Worm (Caenorhabditis elegans): ENCODE results near the gene srh-34.

srh-34 gene

ce11 chrV:477664-478212 is 31.3 kb upstream of the srh-34 start, which contains the start of gene nhr-55:
nhr-55 (plus strand) TSS chrV:478162.
- TF ChIP-seq flt-1 (GFP tag; IDR thresholded peaks at IDR 0.05) (no peak), T22C8.4 (GFP tag; IDR thresholded peaks at IDR 0.05) (no peak), ref-1 (GFP tag; conservative IDR thresholded peaks at IDR 0.05) (no peak), ztf-29 (GFP tag; IDR thresholded peaks at IDR 0.05) (no peak), ztf-23 (GFP tag; IDR thresholded peaks at IDR 0.05) (no peak), cog-1 (tag; optimal IDR thresholded peaks at IDR 0.05) (no peak), klf-2 (GFP tag; conservative IDR thresholded peaks at IDR 0.05) (no peak), med-1 (GFP tag; optimal IDR thresholded peaks at IDR 0.05; ENCODE audit: insufficient read depth) (no peak), tab-1 (GFP tag; IDR thresholded peaks at IDR 0.05) (no peak)

ce11 chrV:474516-474915 is 28.0 kb upstream of the srh-34 start, which contains the start of gene nhr-99:
nhr-99 (plus strand) TSS chrV:474778.
- TF ChIP-seq ztf-23 (GFP tag; IDR thresholded peaks at IDR 0.05), result no peak
- TF ChIP-seq tab-1 (GFP tag; IDR thresholded peaks at IDR 0.05), result no peak
- no peak for TF ChIP-seq cog-1 (tag; optimal IDR thresholded peaks at IDR 0.05)
- TF ChIP-seq ref-1 (GFP tag; conservative IDR thresholded peaks at IDR 0.05), result no peak
- TF ChIP-seq klf-2 (GFP tag; conservative IDR thresholded peaks at IDR 0.05), result no peak
- TF ChIP-seq med-1 (GFP tag; optimal IDR thresholded peaks at IDR 0.05; ENCODE audit: insufficient read depth), result no peak
- no peak for TF ChIP-seq flt-1 (GFP tag; IDR thresholded peaks at IDR 0.05)
- no peak for TF ChIP-seq ztf-29 (GFP tag; IDR thresholded peaks at IDR 0.05)
- TF ChIP-seq T22C8.4 (GFP tag; IDR thresholded peaks at IDR 0.05), result no peak

ce11 chrV:472589-472988 is 26.1 kb upstream of the srh-34 start, which contains the start of gene srt-31:
srt-31 (plus strand) TSS chrV:472889.
- TF ChIP-seq ztf-29 (GFP tag; IDR thresholded peaks at IDR 0.05) (no peak), T22C8.4 (GFP tag; IDR thresholded peaks at IDR 0.05) (no peak), ztf-23 (GFP tag; IDR thresholded peaks at IDR 0.05) (no peak), med-1 (GFP tag; optimal IDR thresholded peaks at IDR 0.05; ENCODE audit: insufficient read depth) (no peak), klf-2 (GFP tag; conservative IDR thresholded peaks at IDR 0.05) (no peak), cog-1 (tag; optimal IDR thresholded peaks at IDR 0.05) (no peak), tab-1 (GFP tag; IDR thresholded peaks at IDR 0.05) (no peak), flt-1 (GFP tag; IDR thresholded peaks at IDR 0.05) (no peak), ref-1 (GFP tag; conservative IDR thresholded peaks at IDR 0.05) (no peak)

- TF ChIP-seq ztf-29 (GFP tag; IDR thresholded peaks at IDR 0.05) (no peak), ztf-23 (GFP tag; IDR thresholded peaks at IDR 0.05) (no peak), ref-1 (GFP tag; conservative IDR thresholded peaks at IDR 0.05) (no peak), T22C8.4 (GFP tag; IDR thresholded peaks at IDR 0.05) (no peak), tab-1 (GFP tag; IDR thresholded peaks at IDR 0.05) (no peak), cog-1 (tag; optimal IDR thresholded peaks at IDR 0.05) (no peak), flt-1 (GFP tag; IDR thresholded peaks at IDR 0.05) (no peak), med-1 (GFP tag; optimal IDR thresholded peaks at IDR 0.05; ENCODE audit: insufficient read depth) (no peak), klf-2 (GFP tag; conservative IDR thresholded peaks at IDR 0.05) (no peak)
Observed at ce11 chrV:468460-468859, 22.0 kb upstream of the srh-34 start, which contains the start of gene srbc-57. srbc-57 (minus strand) TSS chrV:468560.

- no peak for TF ChIP-seq ztf-23 (GFP tag; IDR thresholded peaks at IDR 0.05)
- no peak for TF ChIP-seq flt-1 (GFP tag; IDR thresholded peaks at IDR 0.05)
- no peak for TF ChIP-seq tab-1 (GFP tag; IDR thresholded peaks at IDR 0.05)
- no peak for TF ChIP-seq ref-1 (GFP tag; conservative IDR thresholded peaks at IDR 0.05)
- no peak for TF ChIP-seq klf-2 (GFP tag; conservative IDR thresholded peaks at IDR 0.05)
- no peak for TF ChIP-seq T22C8.4 (GFP tag; IDR thresholded peaks at IDR 0.05)
- TF ChIP-seq med-1 (GFP tag; optimal IDR thresholded peaks at IDR 0.05; ENCODE audit: insufficient read depth), result no peak
- no peak for TF ChIP-seq ztf-29 (GFP tag; IDR thresholded peaks at IDR 0.05)
- no peak for TF ChIP-seq cog-1 (tag; optimal IDR thresholded peaks at IDR 0.05)
Observed at ce11 chrV:467507-467906, 21.0 kb upstream of the srh-34 start.

- no peak for TF ChIP-seq klf-2 (GFP tag; conservative IDR thresholded peaks at IDR 0.05)
- TF ChIP-seq ztf-29 (GFP tag; IDR thresholded peaks at IDR 0.05), result no peak
- no peak for TF ChIP-seq flt-1 (GFP tag; IDR thresholded peaks at IDR 0.05)
- no peak for TF ChIP-seq T22C8.4 (GFP tag; IDR thresholded peaks at IDR 0.05)
- TF ChIP-seq tab-1 (GFP tag; IDR thresholded peaks at IDR 0.05), result no peak
- no peak for TF ChIP-seq ref-1 (GFP tag; conservative IDR thresholded peaks at IDR 0.05)
- no peak for TF ChIP-seq med-1 (GFP tag; optimal IDR thresholded peaks at IDR 0.05; ENCODE audit: insufficient read depth)
- no peak for TF ChIP-seq ztf-23 (GFP tag; IDR thresholded peaks at IDR 0.05)
- TF ChIP-seq cog-1 (tag; optimal IDR thresholded peaks at IDR 0.05), result no peak
Observed at ce11 chrV:465355-465754, 18.9 kb upstream of the srh-34 start.

ce11 chrV:464800-465199 is 18.3 kb upstream of the srh-34 start, which contains the start of gene nhr-201:
nhr-201 (plus strand) TSS chrV:464828.
- TF ChIP-seq ztf-23 (GFP tag; IDR thresholded peaks at IDR 0.05) (no peak), T22C8.4 (GFP tag; IDR thresholded peaks at IDR 0.05) (no peak), flt-1 (GFP tag; IDR thresholded peaks at IDR 0.05) (no peak), ztf-29 (GFP tag; IDR thresholded peaks at IDR 0.05) (no peak), ref-1 (GFP tag; conservative IDR thresholded peaks at IDR 0.05) (no peak), cog-1 (tag; optimal IDR thresholded peaks at IDR 0.05) (no peak), med-1 (GFP tag; optimal IDR thresholded peaks at IDR 0.05; ENCODE audit: insufficient read depth) (no peak), tab-1 (GFP tag; IDR thresholded peaks at IDR 0.05) (no peak), klf-2 (GFP tag; conservative IDR thresholded peaks at IDR 0.05) (no peak)

- TF ChIP-seq med-1 (GFP tag; optimal IDR thresholded peaks at IDR 0.05; ENCODE audit: insufficient read depth), result no peak
- TF ChIP-seq ztf-29 (GFP tag; IDR thresholded peaks at IDR 0.05), result no peak
- no peak for TF ChIP-seq ref-1 (GFP tag; conservative IDR thresholded peaks at IDR 0.05)
- TF ChIP-seq flt-1 (GFP tag; IDR thresholded peaks at IDR 0.05), result no peak
- no peak for TF ChIP-seq cog-1 (tag; optimal IDR thresholded peaks at IDR 0.05)
Observed at ce11 chrV:462263-462662, 15.8 kb upstream of the srh-34 start, which contains the start of gene nhr-202. nhr-202 (plus strand) TSS chrV:462588.

ce11 chrV:459464-459863 is 13.0 kb upstream of the srh-34 start, which contains the start of gene nhr-203:
nhr-203 (plus strand) TSS chrV:459795.
- no peak for TF ChIP-seq ztf-29 (GFP tag; IDR thresholded peaks at IDR 0.05)
- no peak for TF ChIP-seq flt-1 (GFP tag; IDR thresholded peaks at IDR 0.05)
- no peak for TF ChIP-seq ref-1 (GFP tag; conservative IDR thresholded peaks at IDR 0.05)
- TF ChIP-seq T22C8.4 (GFP tag; IDR thresholded peaks at IDR 0.05), result no peak
- no peak for TF ChIP-seq cog-1 (tag; optimal IDR thresholded peaks at IDR 0.05)
- no peak for TF ChIP-seq ztf-23 (GFP tag; IDR thresholded peaks at IDR 0.05)
- no peak for TF ChIP-seq klf-2 (GFP tag; conservative IDR thresholded peaks at IDR 0.05)
- no peak for TF ChIP-seq med-1 (GFP tag; optimal IDR thresholded peaks at IDR 0.05; ENCODE audit: insufficient read depth)

Measured in whole organism, midembryonic.